Fruit fly (Drosophila melanogaster) Kc167 (cell line): Measurements from ENCODE around the gene CG16959.

Experiments used
- Myc ChIP-seq: fragments of >200 bp; optimal IDR thresholded peaks from 2 replicates; lab custom pipeline; 2017; ENCODE audit warnings: missing external identifiers
- h ChIP-seq: fragments of >200 bp; optimal IDR thresholded peaks from 3 replicates; lab custom pipeline; 2018; ENCODE audit warnings: missing external identifiers
- insv ChIP-seq: fragments of >200 bp; optimal IDR thresholded peaks from 3 replicates; lab custom pipeline; 2018; ENCODE audit warnings: missing external identifiers
- psq ChIP-seq: fragments of >200 bp; optimal IDR thresholded peaks from 2 replicates; lab custom pipeline; 2017; ENCODE audit warnings: missing external identifiers
- ttk ChIP-seq: sonication (Bioruptor generic); optimal IDR thresholded peaks from 2 replicates; lab custom pipeline; 2017; ENCODE audit warnings: missing external identifiers

DNA sequence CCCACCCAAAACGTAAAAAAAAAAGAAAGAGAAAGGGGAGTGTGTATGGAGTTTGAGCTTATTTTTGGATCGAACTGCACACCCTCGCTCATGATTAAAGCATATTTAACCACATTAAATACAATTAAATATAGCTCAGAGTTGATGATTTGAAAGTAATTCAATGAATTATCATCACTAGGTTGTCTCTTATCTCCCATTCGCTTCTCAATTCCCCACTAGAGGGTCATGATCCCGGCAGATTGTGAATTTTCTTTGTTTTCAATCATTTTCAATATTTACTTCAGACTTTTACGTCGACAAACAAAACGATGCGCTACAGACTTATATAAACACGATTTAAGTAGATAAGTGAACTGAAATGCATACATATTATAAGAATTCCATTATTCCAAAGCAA lies 48.7 kb downstream of the CG16959 start:
- TF ChIP-seq insv (no peak), h (lab: Kevin White, UChicago) (no peak), Myc (lab: Kevin White, UChicago) (no peak), ttk (lab: Kevin White, UChicago) (no peak), psq (lab: Kevin White, UChicago) (no peak)
